Worm (Caenorhabditis elegans): Measurements from ENCODE around the gene Y73F8A.32.

Y73F8A.32 gene

DNA sequence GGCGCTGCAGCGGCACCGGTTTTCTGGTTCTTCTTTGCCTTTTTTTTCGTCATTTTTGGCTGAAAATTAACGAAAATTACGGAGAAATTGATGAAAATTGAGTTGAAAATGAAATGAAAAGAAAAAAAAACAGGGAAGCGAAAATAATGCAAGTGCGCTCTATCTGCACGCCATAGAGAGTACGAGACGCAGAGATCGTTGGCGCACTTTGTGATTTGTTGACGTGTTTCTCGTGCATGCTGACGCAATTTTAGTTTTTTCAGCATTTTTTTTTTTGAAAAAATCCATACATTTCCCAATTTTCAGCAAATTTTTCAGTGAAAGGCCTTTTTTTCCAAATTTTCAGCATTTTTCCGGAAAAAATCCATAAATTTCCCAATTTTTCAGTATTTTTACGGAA lies 49.8 kb downstream of the Y73F8A.32 start, which contains the start of gene ntl-11:
ntl-11 (minus strand) TSS at position 66 of the 400 bp plus-strand sequence.
- peak; percentile 99 for TF ChIP-seq nhr-71 (tag; optimal IDR thresholded peaks at IDR 0.05)
- peak; percentile 94 for TF ChIP-seq ztf-4 (tag; optimal IDR thresholded peaks at IDR 0.05)
- peak; percentile 97 to 98 (median 98) for TF ChIP-seq ceh-82 (tag; optimal IDR thresholded peaks at IDR 0.05)
- peak; percentile 89 for TF ChIP-seq zag-1 (tag; optimal IDR thresholded peaks at IDR 0.05)
- TF ChIP-seq fkh-4 (tag; optimal IDR thresholded peaks at IDR 0.05; ENCODE audit: borderline replicate concordance) = peak; percentile 63
- peak; percentile 43 to 79 for TF ChIP-seq egl-27 (tag; optimal IDR thresholded peaks at IDR 0.05)
- peak; percentile 91 for TF ChIP-seq snpc-4 (tag; optimal IDR thresholded peaks at IDR 0.05)
- TF ChIP-seq sptf-1 (tag; optimal IDR thresholded peaks at IDR 0.05) = no peak
- TF ChIP-seq unc-86 (tag; optimal IDR thresholded peaks at IDR 0.05) = peak; percentile 99
- TF ChIP-seq efl-1 (optimal IDR thresholded peaks at IDR 0.05) = peak; percentile 94 to 97
- TF ChIP-seq efl-1 (GFP tag; optimal IDR thresholded peaks at IDR 0.05 in 1 of 2) = peak; percentile 86 to 99
- TF ChIP-seq tbx-2 (tag; optimal IDR thresholded peaks at IDR 0.05) = peak; percentile 98
- peak; percentile 88 for TF ChIP-seq ceh-88 (GFP tag; IDR thresholded peaks at IDR 0.05)
- peak; percentile 92 for TF ChIP-seq mef-2 (tag; optimal IDR thresholded peaks at IDR 0.05)
- peak; percentile 88 for TF ChIP-seq C04F5.9 (tag; optimal IDR thresholded peaks at IDR 0.05)
- peak; percentile 66 for TF ChIP-seq efl-3 (GFP tag; optimal IDR thresholded peaks at IDR 0.05)
- no peak for TF ChIP-seq nhr-20 (tag; optimal IDR thresholded peaks at IDR 0.05)
- TF ChIP-seq C16A3.4 (tag; optimal IDR thresholded peaks at IDR 0.05) = peak; percentile 95
- peak; percentile 51 for TF ChIP-seq unc-62 (GFP tag; optimal IDR thresholded peaks at IDR 0.05)
- TF ChIP-seq sox-4 (tag; optimal IDR thresholded peaks at IDR 0.05) = peak; percentile 79
- TF ChIP-seq egl-13 (tag; optimal IDR thresholded peaks at IDR 0.05) = peak; percentile 95
- TF ChIP-seq ets-5 (GFP tag; IDR thresholded peaks at IDR 0.05) = no peak
- peak; percentile 95 for TF ChIP-seq fos-1 (tag; optimal IDR thresholded peaks at IDR 0.05)
- peak; percentile 96 for TF ChIP-seq mab-9 (GFP tag; IDR thresholded peaks at IDR 0.05)
- no peak for TF ChIP-seq tlp-1 (tag; optimal IDR thresholded peaks at IDR 0.05)
- TF ChIP-seq lin-14 (GFP tag; optimal IDR thresholded peaks at IDR 0.05) = peak; percentile 97
- TF ChIP-seq nhr-12 (tag; optimal IDR thresholded peaks at IDR 0.05) = no peak
- peak; percentile 99 for TF ChIP-seq nhr-47 (tag; optimal IDR thresholded peaks at IDR 0.05)
- peak; percentile 89 to 94 for TF ChIP-seq lin-35 (GFP tag; optimal IDR thresholded peaks at IDR 0.05)
- TF ChIP-seq irx-1 (tag; optimal IDR thresholded peaks at IDR 0.05) = peak; percentile 96
- peak; percentile 99 for TF ChIP-seq snu-23 (GFP tag; optimal IDR thresholded peaks at IDR 0.05)
- TF ChIP-seq lin-39 (tag; optimal IDR thresholded peaks at IDR 0.05) = peak; percentile 97
- peak; percentile 94 for TF ChIP-seq ceh-8 (GFP tag; optimal IDR thresholded peaks at IDR 0.05)
- peak; percentile 90 for TF ChIP-seq pax-3 (tag; optimal IDR thresholded peaks at IDR 0.05)
- peak; percentile 98 for TF ChIP-seq swsn-7 (tag; optimal IDR thresholded peaks at IDR 0.05)
- TF ChIP-seq vab-15 (tag; optimal IDR thresholded peaks at IDR 0.05) = no peak
- no peak for TF ChIP-seq lir-3 (tag; optimal IDR thresholded peaks at IDR 0.05; ENCODE audit: poor library complexity)
- peak; percentile 98 for TF ChIP-seq mep-1 (tag; optimal IDR thresholded peaks at IDR 0.05)
- peak; percentile 65 for TF ChIP-seq pag-3 (tag; optimal IDR thresholded peaks at IDR 0.05; ENCODE audit: borderline replicate concordance, insufficient read depth)
- peak; percentile 97 for TF ChIP-seq grh-1 (GFP tag; IDR thresholded peaks at IDR 0.05)
- TF ChIP-seq ceh-90 (tag; optimal IDR thresholded peaks at IDR 0.05) = peak; percentile 64
- peak in 4 of 6 experiments; percentile 58 to 96 (median 88) for TF ChIP-seq elt-3 (tag; optimal IDR thresholded peaks at IDR 0.05)
- TF ChIP-seq ces-1 (GFP tag; optimal IDR thresholded peaks at IDR 0.05) = no peak
- TF ChIP-seq pqm-1 (tag; optimal IDR thresholded peaks at IDR 0.05) = no peak
- peak; percentile 95 for TF ChIP-seq nhr-77 (tag; optimal IDR thresholded peaks at IDR 0.05)
- peak; percentile 95 for TF ChIP-seq skn-1 (tag; optimal IDR thresholded peaks at IDR 0.05)
- TF ChIP-seq nhr-85 (tag) = peak; percentile 99
- peak; percentile 96 to 97 for TF ChIP-seq lsy-2 (tag; optimal IDR thresholded peaks at IDR 0.05)
- TF ChIP-seq fkh-10 (GFP tag; optimal IDR thresholded peaks at IDR 0.05) = peak; percentile 96
- TF ChIP-seq mdl-1 (tag; optimal IDR thresholded peaks at IDR 0.05) = peak in 1 of 2 experiments; percentile 87
- peak; percentile 90 for TF ChIP-seq unc-98 (GFP tag; IDR thresholded peaks at IDR 0.05)
- peak; percentile 97 for TF ChIP-seq nhr-90 (tag; optimal IDR thresholded peaks at IDR 0.05; ENCODE audit: poor library complexity)
- peak; percentile 83 for TF ChIP-seq nhr-237 (tag; optimal IDR thresholded peaks at IDR 0.05)
